Fruit fly (Drosophila melanogaster) whole organism, prepupa: Measurements from ENCODE around the gene S.

Source experiments
- CG16779 ChIP-seq: fragments of 200-800 bp; sonication (Bioruptor generic); optimal IDR thresholded peaks from 3 replicates; lab custom pipeline; 2017; ENCODE audit warnings: missing biosample characterization, mild to moderate bottlenecking, missing genetic modification characterization
- CG34406 ChIP-seq: fragments of 200-800 bp; sonication (Bioruptor generic); optimal IDR thresholded peaks from 3 replicates; lab custom pipeline; 2016; ENCODE audit warnings: missing biosample characterization, missing genetic modification characterization
- Eip75B ChIP-seq: fragments of 200-800 bp; sonication (Bioruptor generic); optimal IDR thresholded peaks from 3 replicates; lab custom pipeline; 2016; ENCODE audit warnings: missing biosample characterization, missing genetic modification characterization
- Lpt ChIP-seq: fragments of 200-800 bp; sonication (Bioruptor generic); optimal IDR thresholded peaks from 3 replicates; lab custom pipeline; 2016; ENCODE audit warnings: missing biosample characterization, missing genetic modification characterization
- Smox ChIP-seq: fragments of 200-800 bp; sonication (Bioruptor generic); optimal IDR thresholded peaks from 3 replicates; lab custom pipeline; 2016; ENCODE audit warnings: missing biosample characterization, missing genetic modification characterization
- fkh ChIP-seq: fragments of 200-800 bp; sonication (Bioruptor generic); optimal IDR thresholded peaks from 3 replicates; lab custom pipeline; 2017; ENCODE audit warnings: missing biosample characterization, mild to moderate bottlenecking, missing genetic modification characterization, moderate library complexity
- net ChIP-seq: fragments of 200-800 bp; sonication (Bioruptor generic); optimal IDR thresholded peaks from 3 replicates; lab custom pipeline; 2016; ENCODE audit warnings: missing biosample characterization, missing genetic modification characterization
- salr ChIP-seq, 2 experiments: fragments of 200-800 bp; sonication (Bioruptor generic); optimal IDR thresholded peaks; 3 replicates each; lab custom pipeline; 2016 to 2018; ENCODE audit warnings: missing biosample characterization in 2 of 2, missing genetic modification characterization in 2 of 2, mild to moderate bottlenecking in 1 of 2

DNA sequence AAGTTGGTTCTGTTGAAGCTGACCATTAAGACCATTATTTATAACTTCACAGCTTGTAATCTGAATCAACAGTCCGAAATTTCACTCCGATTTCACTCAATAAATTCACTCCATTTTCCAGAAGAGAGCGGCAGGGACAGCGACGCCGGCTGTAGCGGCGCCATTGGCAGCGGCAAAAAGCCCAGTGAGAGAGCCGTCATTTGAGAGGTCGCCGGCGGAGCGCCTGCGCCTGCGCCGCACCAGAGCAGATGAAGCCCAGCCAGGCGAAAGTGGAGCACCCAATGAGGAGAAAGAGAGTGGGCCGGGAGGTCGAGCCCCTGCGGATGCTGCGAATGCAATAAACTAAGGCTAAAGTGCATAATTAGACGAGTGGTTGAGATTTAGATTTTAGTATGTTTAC, 5.1 kb upstream of the S start:
- TF ChIP-seq CG34406 (GFP tag; lab: Kevin White, UChicago) (no peak), fkh (no peak), Lpt (GFP tag; lab: Kevin White, UChicago) (no peak), salr (GFP tag; optimal IDR thresholded peaks at IDR 0.05; lab: Kevin White, UChicago) (no peak), Smox (GFP tag; lab: Kevin White, UChicago) (no peak), Eip75B (GFP tag; lab: Kevin White, UChicago) (no peak), CG16779 (tag; lab: Kevin White, UChicago) (no peak), net (no peak)
